Worm (Caenorhabditis elegans): ENCODE results near the gene R01E6.2.

- no peak for TF ChIP-seq him-1 (tag; optimal IDR thresholded peaks at IDR 0.05)
- no peak for TF ChIP-seq dao-5 (tag; optimal IDR thresholded peaks at IDR 0.05)
- no peak for TF ChIP-seq W03F9.2 (tag; optimal IDR thresholded peaks at IDR 0.05)
Observed at ce11 chrX:13536759-13537158, 29.6 kb downstream of the R01E6.2 start, which contains the start of gene R01E6.5.

Measured in whole organism, L4/young adult.